Worm (Caenorhabditis elegans) whole organism, mixed stage, embryonic: ENCODE results near the gene kbp-2.

Source experiments
- blmp-1 ChIP-seq: fragments of 150-350 bp; optimal IDR thresholded peaks from 2 replicates; lab custom pipeline; 2014; ENCODE audit warnings: missing biosample characterization, missing genetic modification characterization
- drap-1 ChIP-seq: fragments of 200-800 bp; sonication (Bioruptor generic); optimal IDR thresholded peaks from 3 replicates; lab custom pipeline; 2018; ENCODE audit warnings: mild to moderate bottlenecking, missing genetic modification characterization, missing compliant biosample characterization
- pha-4 ChIP-seq: fragments of 150-350 bp; optimal IDR thresholded peaks from 2 replicates; lab custom pipeline; 2018; ENCODE audit warnings: missing biosample characterization, missing genetic modification reagents, missing genetic modification characterization

- TF ChIP-seq blmp-1 (tag; lab: Kevin White, UChicago): no peak
- no peak for TF ChIP-seq drap-1 (GFP tag; lab: Kevin White, UChicago)
- no peak for TF ChIP-seq pha-4 (tag; lab: Kevin White, UChicago)
Observed at ce11 chrIII:4937022-4937421, 33.3 kb upstream of the kbp-2 start, which contains the start of gene fsn-1.
